Worm (Caenorhabditis elegans): ENCODE measurements around the gene kcnl-4.

kcnl-4 gene

DNA sequence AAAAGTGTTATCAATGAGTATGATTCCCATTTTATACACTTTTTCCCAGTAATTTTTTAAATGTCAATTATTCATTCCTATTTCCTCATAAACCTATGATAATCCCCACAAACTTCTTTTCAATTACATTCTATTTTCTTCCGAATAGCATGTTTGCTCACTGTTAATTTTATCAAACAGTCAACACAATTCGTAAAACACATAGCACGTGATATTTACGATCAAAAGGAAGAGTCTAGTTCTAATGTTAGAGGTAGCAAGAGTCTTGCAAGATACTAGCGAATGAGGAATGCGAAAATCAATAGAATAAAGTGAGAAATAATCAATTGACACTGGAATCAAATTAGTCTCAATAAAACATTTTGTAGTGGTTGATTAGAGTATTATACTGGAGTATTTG is 8.4 kb downstream of the kcnl-4 start:
- TF ChIP-seq ztf-22 (GFP tag; optimal IDR thresholded peaks at IDR 0.05) (no peak), hlh-26 (GFP tag; conservative IDR thresholded peaks at IDR 0.05) (no peak), athp-1 (tag; optimal IDR thresholded peaks at IDR 0.05) (no peak), gei-17 (GFP tag; optimal IDR thresholded peaks at IDR 0.05) (no peak), mes-4 (tag; optimal IDR thresholded peaks at IDR 0.05) (no peak), T07F8.4 (tag; optimal IDR thresholded peaks at IDR 0.05) (no peak), F10E7.11 (tag; optimal IDR thresholded peaks at IDR 0.05) (no peak), tbx-9 (tag; optimal IDR thresholded peaks at IDR 0.05; ENCODE audit: borderline replicate concordance) (no peak), lir-1 (GFP tag; conservative IDR thresholded peaks at IDR 0.05) (no peak)

DNA sequence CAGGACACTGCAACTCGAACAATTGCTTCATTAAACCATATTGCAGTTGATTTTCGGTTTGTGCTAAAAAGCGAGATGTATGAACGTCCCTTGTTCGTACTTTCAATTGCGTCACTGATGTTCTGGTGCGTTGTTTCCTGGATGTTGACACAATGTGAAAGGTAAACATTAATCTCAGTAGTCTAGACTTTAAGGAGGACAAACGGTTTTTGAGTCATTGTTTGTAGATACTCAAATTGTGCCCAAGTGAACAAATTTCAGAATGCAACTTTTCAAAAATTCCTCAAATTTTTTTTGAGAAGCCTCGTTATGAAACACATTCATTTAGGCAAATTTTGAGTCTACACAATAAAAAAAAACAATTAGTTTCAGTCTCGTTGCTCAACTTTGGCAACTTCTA is 10.0 kb downstream of the kcnl-4 start:
- TF ChIP-seq ztf-28 (GFP tag; IDR thresholded peaks at IDR 0.05) = no peak
- no peak for TF ChIP-seq hmg-1.2 (GFP tag; IDR thresholded peaks at IDR 0.05)
- TF ChIP-seq snpc-3.4 (tag; optimal IDR thresholded peaks at IDR 0.05) = no peak
- TF ChIP-seq attf-5 (GFP tag; optimal IDR thresholded peaks at IDR 0.05) = no peak
- TF ChIP-seq D2030.7 (GFP tag; IDR thresholded peaks at IDR 0.05) = no peak
- no peak for TF ChIP-seq aptf-3 (GFP tag; IDR thresholded peaks at IDR 0.05)
- no peak for TF ChIP-seq F52B5.7 (tag; optimal IDR thresholded peaks at IDR 0.05)
- TF ChIP-seq athp-1 (tag; optimal IDR thresholded peaks at IDR 0.05) = no peak
- no peak for TF ChIP-seq lag-1 (GFP tag; IDR thresholded peaks at IDR 0.05)
- TF ChIP-seq F33H1.4 (GFP tag; IDR thresholded peaks at IDR 0.05) = no peak
- no peak for TF ChIP-seq pbrm-1 (GFP tag; IDR thresholded peaks at IDR 0.05)

DNA sequence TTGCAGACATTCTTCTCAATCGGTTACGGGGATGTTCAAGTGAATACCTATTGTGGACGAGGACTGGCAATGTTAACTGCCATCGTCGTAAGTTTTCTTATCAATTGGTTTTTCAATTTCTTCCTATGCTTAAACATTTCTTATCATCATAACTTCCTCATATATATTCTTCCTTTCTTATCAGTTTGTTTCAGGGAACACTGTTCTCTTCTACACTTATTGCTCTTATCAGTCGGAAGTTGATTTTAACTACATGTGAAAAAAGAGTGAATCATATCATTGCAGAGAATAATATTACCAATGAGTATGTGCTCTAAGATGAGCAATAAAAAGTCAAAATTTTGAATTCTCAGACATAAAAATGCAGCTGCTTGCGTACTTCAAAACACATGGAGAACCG is 11.2 kb downstream of the kcnl-4 start:
- TF ChIP-seq egrh-3 (GFP tag; IDR thresholded peaks at IDR 0.05) = no peak
- TF ChIP-seq madf-10 (tag; optimal IDR thresholded peaks at IDR 0.05) = no peak
- TF ChIP-seq nfya-1 (tag; optimal IDR thresholded peaks at IDR 0.05; ENCODE audit: borderline replicate concordance, insufficient read depth) = no peak
- peak; percentile 42 for TF ChIP-seq nhr-80 (tag; optimal IDR thresholded peaks at IDR 0.05)
- TF ChIP-seq tbx-9 (tag; optimal IDR thresholded peaks at IDR 0.05; ENCODE audit: borderline replicate concordance) = no peak
- no peak for TF ChIP-seq D2030.7 (GFP tag; IDR thresholded peaks at IDR 0.05)

DNA sequence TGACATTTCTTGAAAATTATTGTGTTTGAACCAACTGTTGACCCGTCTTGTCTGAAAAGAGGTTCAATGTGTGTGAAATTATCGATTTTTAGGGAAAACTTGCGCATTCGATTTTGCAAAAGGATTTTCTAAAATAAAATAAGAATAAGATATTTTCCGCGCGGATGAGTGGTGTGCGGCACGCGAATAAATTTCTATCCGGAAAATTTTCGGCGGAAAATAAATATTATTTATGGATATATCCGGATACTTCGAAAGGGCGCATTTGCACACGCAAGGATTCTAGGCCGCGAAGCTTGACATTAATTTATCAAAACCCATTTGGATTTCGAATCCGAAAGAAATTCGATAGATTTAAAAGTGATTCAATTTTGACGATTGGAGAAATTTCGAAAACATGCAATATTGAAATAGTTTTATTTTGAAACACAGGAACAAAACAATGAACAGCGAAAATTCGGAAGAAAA is 14.9 kb downstream of the kcnl-4 start, which contains the start of gene rike-1:
rike-1 (minus strand) TSS at position 51 of the 468 bp plus-strand sequence.
- TF ChIP-seq lin-26 (GFP tag; IDR thresholded peaks at IDR 0.05) (no peak), ztf-28 (GFP tag; IDR thresholded peaks at IDR 0.05) (no peak), rcor-1 (GFP tag; IDR thresholded peaks at IDR 0.05) (0 out of 2 replicates have a peak, but pooled peaks have one; percentile 8), lsl-1 (GFP tag; optimal IDR thresholded peaks at IDR 0.05) (peak; percentile 34), efl-1 (GFP tag; optimal IDR thresholded peaks at IDR 0.05) (peak; percentile 15), dpl-1 (GFP tag; optimal IDR thresholded peaks at IDR 0.05) (peak; percentile 9), madf-6 (GFP tag; IDR thresholded peaks at IDR 0.05) (peak; percentile 49; the same call in 1 of the 2 replicates), let-607 (tag; optimal IDR thresholded peaks at IDR 0.05) (peak in 1 of 2 experiments; percentile 9), lin-40 (tag; optimal IDR thresholded peaks at IDR 0.05) (no peak), madf-8 (GFP tag; conservative IDR thresholded peaks at IDR 0.05) (0 out of 2 replicates have a peak, but pooled peaks have one; percentile 21), snpc-3.4 (tag; optimal IDR thresholded peaks at IDR 0.05) (no peak), ceh-91 (GFP tag; IDR thresholded peaks at IDR 0.05) (peak; percentile 54; the same call in 1 of the 2 replicates)

All from whole organism, young adult.